Worm (Caenorhabditis elegans) whole organism, L4/young adult: Measurements from ENCODE around the gene F38E9.1.
"Not testable (repeated sequence)": the region's sequence is repeated elsewhere in the genome, so short reads cannot be mapped to it uniquely, and the experiment has no call there.

Experiments
- W03F9.2 ChIP-seq: fragments of 150-350 bp; optimal IDR thresholded peaks from 2 replicates; lab custom pipeline; 2014; ENCODE audit warnings: missing biosample characterization, missing genetic modification characterization
- dao-5 ChIP-seq: sonication (generic microtip); optimal IDR thresholded peaks from 2 replicates; lab custom pipeline; 2016; ENCODE audit warnings: missing genotype, missing genetic modification characterization, moderate library complexity, missing compliant biosample characterization
- him-1 ChIP-seq: sonication (generic microtip); optimal IDR thresholded peaks from 2 replicates; lab custom pipeline; 2016; ENCODE audit warnings: missing genotype, missing genetic modification reagents, missing genetic modification characterization, missing compliant biosample characterization

The F38E9.1 gene

DNA sequence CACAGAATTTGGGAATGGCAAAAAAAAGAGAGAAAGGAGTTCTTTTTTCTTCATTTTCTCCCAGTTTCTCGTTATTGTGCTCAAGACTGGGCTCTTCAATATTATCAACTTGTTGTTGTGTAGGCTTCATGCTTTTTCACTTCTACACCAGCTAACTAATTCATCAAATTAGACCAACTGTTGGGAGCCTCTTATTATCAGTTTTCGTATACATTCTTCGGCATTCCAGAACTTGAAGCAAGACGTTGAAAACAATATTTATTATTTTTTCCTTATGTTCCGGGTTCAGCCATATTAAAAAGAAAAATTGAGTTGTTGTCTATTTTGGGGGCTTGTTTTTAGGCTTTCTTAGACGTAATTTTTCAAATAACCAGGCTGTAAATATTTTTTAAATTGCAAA is 12.1 kb downstream of the F38E9.1 start:
- TF ChIP-seq W03F9.2 (tag; lab: Kevin White, UChicago) (no peak), him-1 (tag; lab: Kevin White, UChicago) (no peak), dao-5 (tag; lab: Kevin White, UChicago) (no peak)

ce11 chrX:16484043-16484442 is 13.2 kb downstream of the F38E9.1 start:
- TF ChIP-seq W03F9.2 (tag; lab: Kevin White, UChicago) (no peak), dao-5 (tag; lab: Kevin White, UChicago) (no peak), him-1 (tag; lab: Kevin White, UChicago) (no peak)

- TF ChIP-seq W03F9.2 (tag; lab: Kevin White, UChicago) (peak; percentile 4), him-1 (tag; lab: Kevin White, UChicago) (no peak)
These were observed 13.8 kb downstream of the F38E9.1 start for ce11 chrX:16484681-16485080.

ce11 chrX:16485322-16485721 is 14.5 kb downstream of the F38E9.1 start:
- no peak for TF ChIP-seq W03F9.2 (tag; lab: Kevin White, UChicago)

ce11 chrX:16487068-16487658 is 16.3 kb downstream of the F38E9.1 start, which contains the start of gene cah-3:
TSS of gene cah-3 (plus strand) at chrX:16487481.
- TF ChIP-seq him-1 (tag; lab: Kevin White, UChicago): no peak
- no peak for TF ChIP-seq W03F9.2 (tag; lab: Kevin White, UChicago)

- no peak for TF ChIP-seq him-1 (tag; lab: Kevin White, UChicago)
- no peak for TF ChIP-seq dao-5 (tag; lab: Kevin White, UChicago)
- no peak for TF ChIP-seq W03F9.2 (tag; lab: Kevin White, UChicago)
These were observed 19.9 kb downstream of the F38E9.1 start for ce11 chrX:16490753-16491152.

- TF ChIP-seq him-1 (tag; lab: Kevin White, UChicago): no peak
- TF ChIP-seq W03F9.2 (tag; lab: Kevin White, UChicago): no peak
- no peak for TF ChIP-seq dao-5 (tag; lab: Kevin White, UChicago)
These were observed 23.8 kb downstream of the F38E9.1 start, which contains the start of gene K05G3.2 for ce11 chrX:16494630-16495029. TSS of gene K05G3.2 (plus strand) at chrX:16494930.

ce11 chrX:16501032-16501431 is 30.2 kb downstream of the F38E9.1 start, which contains the start of gene K05G3.1:
TSS of gene K05G3.1 (plus strand) at chrX:16501332.
- TF ChIP-seq dao-5 (tag; lab: Kevin White, UChicago) (no peak), him-1 (tag; lab: Kevin White, UChicago) (no peak), W03F9.2 (tag; lab: Kevin White, UChicago) (no peak)

ce11 chrX:16502997-16503396 is 32.1 kb downstream of the F38E9.1 start:
- TF ChIP-seq W03F9.2 (tag; lab: Kevin White, UChicago): no peak
- TF ChIP-seq him-1 (tag; lab: Kevin White, UChicago): no peak
- TF ChIP-seq dao-5 (tag; lab: Kevin White, UChicago): no peak

- TF ChIP-seq him-1 (tag; lab: Kevin White, UChicago) (no peak), W03F9.2 (tag; lab: Kevin White, UChicago) (no peak), dao-5 (tag; lab: Kevin White, UChicago) (no peak)
These were observed 34.5 kb downstream of the F38E9.1 start, which contains the start of gene T25D1.3 for ce11 chrX:16505348-16505747. TSS of gene T25D1.3 (plus strand) at chrX:16505648.

DNA sequence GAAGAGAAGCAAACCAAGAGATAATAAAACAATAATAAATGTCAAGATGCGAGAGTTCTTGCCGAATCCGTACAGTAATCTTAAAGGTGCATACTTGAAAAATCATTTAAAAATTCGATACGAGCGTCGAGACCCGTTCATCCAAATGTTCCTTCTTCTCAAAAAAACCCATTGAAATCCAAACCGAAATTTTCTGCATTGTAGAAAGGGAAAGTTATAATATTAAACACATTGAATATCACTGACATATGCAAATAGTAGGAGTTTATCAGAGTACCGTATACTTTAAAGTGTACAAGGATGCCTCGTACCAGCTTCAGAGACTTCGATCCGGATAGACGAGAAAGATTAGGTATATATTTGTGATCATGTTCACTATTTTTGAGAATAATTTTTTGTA is 44.4 kb downstream of the F38E9.1 start, which contains the start of gene T25D1.2:
Gene T25D1.2 (plus strand): TSS at position 301 of the 400 bp plus-strand sequence.
- not testable (repeated sequence) for TF ChIP-seq W03F9.2, dao-5, him-1 (tag; lab: Kevin White, UChicago)

ce11 chrX:16518771-16519170 is 47.9 kb downstream of the F38E9.1 start:
- TF ChIP-seq W03F9.2 (tag; lab: Kevin White, UChicago) (no peak), him-1 (tag; lab: Kevin White, UChicago) (no peak), dao-5 (tag; lab: Kevin White, UChicago) (no peak)

- no peak for TF ChIP-seq dao-5 (tag; lab: Kevin White, UChicago)
- TF ChIP-seq W03F9.2 (tag; lab: Kevin White, UChicago): no peak
- no peak for TF ChIP-seq him-1 (tag; lab: Kevin White, UChicago)
These were observed 48.7 kb downstream of the F38E9.1 start, which contains the start of gene T25D1.1 for ce11 chrX:16519517-16519916. TSS of gene T25D1.1 (plus strand) at chrX:16519817.

- TF ChIP-seq W03F9.2 (tag; lab: Kevin White, UChicago): no peak
- no peak for TF ChIP-seq dao-5 (tag; lab: Kevin White, UChicago)
- no peak for TF ChIP-seq him-1 (tag; lab: Kevin White, UChicago)
These were observed 50.9 kb downstream of the F38E9.1 start for ce11 chrX:16521722-16522121.
